Worm (Caenorhabditis elegans): ENCODE measurements around the gene ciao-2B.

The ciao-2B gene

DNA sequence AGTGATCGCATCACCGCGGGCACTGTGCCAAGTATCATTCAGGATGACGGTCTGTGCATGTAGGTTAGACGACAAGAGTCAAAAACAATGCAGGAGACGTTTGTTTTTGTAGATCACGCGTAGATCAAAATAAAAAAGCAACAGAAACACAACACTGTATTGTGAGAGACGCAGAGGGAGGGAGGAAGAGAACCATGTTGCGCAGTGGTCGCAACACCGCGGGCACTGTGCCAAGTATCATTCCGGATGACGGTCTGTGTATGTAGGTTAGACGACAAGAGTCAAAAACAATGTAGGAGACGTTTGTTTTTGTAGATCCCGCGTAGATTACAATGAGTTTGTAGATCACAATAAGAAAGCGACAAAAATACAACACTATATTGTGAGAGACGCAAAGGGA is 20.4 kb downstream of the ciao-2B start:
- TF ChIP-seq dsc-1 (tag; optimal IDR thresholded peaks at IDR 0.05) (no peak), pqm-1 (tag; optimal IDR thresholded peaks at IDR 0.05) (no peak), lin-15B (tag; optimal IDR thresholded peaks at IDR 0.05) (no peak), aha-1 (tag; optimal IDR thresholded peaks at IDR 0.05) (no peak), fos-1 (tag; optimal IDR thresholded peaks at IDR 0.05) (no peak), nhr-90 (tag; optimal IDR thresholded peaks at IDR 0.05; ENCODE audit: poor library complexity) (no peak)

DNA sequence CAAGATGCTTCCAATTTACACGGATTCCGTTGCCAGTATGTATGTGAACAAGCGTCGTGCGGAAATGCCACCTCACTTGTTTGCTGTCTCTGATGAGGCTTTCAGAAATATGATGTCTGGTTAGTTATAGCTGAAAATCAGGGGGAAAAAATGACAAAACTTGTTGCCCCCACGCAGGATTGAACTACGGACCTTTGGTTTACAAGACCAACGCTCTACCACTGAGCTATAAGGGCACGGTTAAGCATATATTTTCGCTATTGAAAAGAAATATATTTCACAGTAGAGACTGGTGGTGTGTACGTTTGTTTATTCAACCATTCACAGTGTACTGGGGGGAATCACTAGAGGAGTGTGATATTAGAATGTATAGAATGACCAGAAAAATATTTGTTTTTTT is 28.1 kb downstream of the ciao-2B start:
- peak in 1 of 2 experiments; percentile 10 for TF ChIP-seq lin-35 (GFP tag; optimal IDR thresholded peaks at IDR 0.05)
- TF ChIP-seq sptf-1 (tag; optimal IDR thresholded peaks at IDR 0.05) = no peak

ce11 chrIII:13409498-13409897 is 29.8 kb downstream of the ciao-2B start, which contains the start of gene myo-6:
TSS of gene myo-6 (plus strand) at chrIII:13409798.
- TF ChIP-seq lin-13 (GFP tag; optimal IDR thresholded peaks at IDR 0.05) (no peak), ets-5 (GFP tag; IDR thresholded peaks at IDR 0.05) (no peak), nhr-19 (GFP tag; conservative IDR thresholded peaks at IDR 0.05) (no peak), alr-1 (tag; optimal IDR thresholded peaks at IDR 0.05; ENCODE audit: borderline replicate concordance) (no peak), snu-23 (GFP tag; optimal IDR thresholded peaks at IDR 0.05) (no peak), nhr-90 (tag; optimal IDR thresholded peaks at IDR 0.05; ENCODE audit: poor library complexity) (no peak), efl-1 (optimal IDR thresholded peaks at IDR 0.05) (no peak), efl-1 (GFP tag; optimal IDR thresholded peaks at IDR 0.05 in 1 of 2) (peak in 1 of 2 experiments; percentile 86), ces-1 (GFP tag; optimal IDR thresholded peaks at IDR 0.05) (no peak), elt-3 (tag; optimal IDR thresholded peaks at IDR 0.05) (no peak), nhr-47 (tag; optimal IDR thresholded peaks at IDR 0.05) (no peak), fkh-4 (tag; optimal IDR thresholded peaks at IDR 0.05; ENCODE audit: borderline replicate concordance) (no peak), skn-1 (tag; optimal IDR thresholded peaks at IDR 0.05) (no peak), egl-13 (tag; optimal IDR thresholded peaks at IDR 0.05) (no peak), fkh-8 (tag; optimal IDR thresholded peaks at IDR 0.05) (no peak), nhr-11 (tag; optimal IDR thresholded peaks at IDR 0.05) (no peak), rnt-1 (tag; optimal IDR thresholded peaks at IDR 0.05) (peak; percentile 37), nhr-77 (tag; optimal IDR thresholded peaks at IDR 0.05) (peak; percentile 4)

- TF ChIP-seq ets-5 (GFP tag; IDR thresholded peaks at IDR 0.05) (no peak), fos-1 (tag; optimal IDR thresholded peaks at IDR 0.05) (no peak), nhr-11 (tag; optimal IDR thresholded peaks at IDR 0.05) (no peak), aha-1 (tag; optimal IDR thresholded peaks at IDR 0.05) (no peak), lsy-2 (tag; optimal IDR thresholded peaks at IDR 0.05) (no peak), xbp-1 (tag; optimal IDR thresholded peaks at IDR 0.05) (no peak), Y116A8C.19 (tag; optimal IDR thresholded peaks at IDR 0.05; ENCODE audit: borderline replicate concordance) (no peak), irx-1 (tag; optimal IDR thresholded peaks at IDR 0.05) (no peak), hlh-17 (GFP tag; optimal IDR thresholded peaks at IDR 0.05; ENCODE audit: borderline replicate concordance) (no peak), F16B12.6 (tag; optimal IDR thresholded peaks at IDR 0.05) (no peak), mab-9 (GFP tag; IDR thresholded peaks at IDR 0.05) (no peak), mep-1 (tag; optimal IDR thresholded peaks at IDR 0.05) (no peak), hlh-4 (tag; optimal IDR thresholded peaks at IDR 0.05) (no peak), vab-15 (tag; optimal IDR thresholded peaks at IDR 0.05) (no peak), jun-1 (tag; optimal IDR thresholded peaks at IDR 0.05) (no peak), nhr-90 (tag; optimal IDR thresholded peaks at IDR 0.05; ENCODE audit: poor library complexity) (no peak), elt-2 (tag; optimal IDR thresholded peaks at IDR 0.05) (no peak), unc-98 (GFP tag; IDR thresholded peaks at IDR 0.05) (no peak)
These were observed 33.8 kb downstream of the ciao-2B start, which contains the start of gene nas-1 for ce11 chrIII:13405504-13405903. TSS of gene nas-1 (plus strand) at chrIII:13405804.

All from whole organism, L1 larva.